Worm (Caenorhabditis elegans) whole organism, mixed stage, embryonic: Measurements from ENCODE around the gene C24D10.6.

ENCODE experiments used
- M03D4.4 ChIP-seq: sonication (generic microtip); optimal IDR thresholded peaks from 2 replicates; lab custom pipeline; 2017; ENCODE audit warnings: mild to moderate bottlenecking, missing genetic modification characterization, missing compliant biosample characterization
- bed-3 ChIP-seq: fragments of 200-800 bp; sonication (Bioruptor generic); optimal IDR thresholded peaks from 3 replicates; lab custom pipeline; 2018; ENCODE audit warnings: mild to moderate bottlenecking, missing genetic modification characterization, moderate library complexity, missing compliant biosample characterization
- blmp-1 ChIP-seq: fragments of 150-350 bp; optimal IDR thresholded peaks from 2 replicates; lab custom pipeline; 2014; ENCODE audit warnings: missing biosample characterization, missing genetic modification characterization
- ceh-39 ChIP-seq: fragments of 150-350 bp; optimal IDR thresholded peaks from 2 replicates; lab custom pipeline; 2014; ENCODE audit warnings: missing biosample characterization, missing genetic modification characterization
- ceh-43 ChIP-seq: fragments of 200-800 bp; sonication (Bioruptor generic); optimal IDR thresholded peaks from 2 replicates; lab custom pipeline; 2018; ENCODE audit warnings: mild to moderate bottlenecking, missing genetic modification characterization, moderate library complexity, missing compliant biosample characterization
- ceh-83 ChIP-seq: fragments of 200-800 bp; sonication (Bioruptor generic); optimal IDR thresholded peaks from 2 replicates; lab custom pipeline; 2018; ENCODE audit warnings: mild to moderate bottlenecking, missing genetic modification characterization, missing compliant biosample characterization
- ces-1 ChIP-seq: fragments of 150-350 bp; optimal IDR thresholded peaks from 2 replicates; lab custom pipeline; 2014; ENCODE audit warnings: missing biosample characterization, missing genetic modification reagents, missing genetic modification characterization
- cnd-1 ChIP-seq: fragments of 200-800 bp; sonication (Bioruptor generic); optimal IDR thresholded peaks from 2 replicates; lab custom pipeline; 2018; ENCODE audit warnings: mild to moderate bottlenecking, missing genetic modification characterization, missing compliant biosample characterization
- drap-1 ChIP-seq: fragments of 200-800 bp; sonication (Bioruptor generic); optimal IDR thresholded peaks from 3 replicates; lab custom pipeline; 2018; ENCODE audit warnings: mild to moderate bottlenecking, missing genetic modification characterization, missing compliant biosample characterization
- elt-1 ChIP-seq: sonication (generic microtip); optimal IDR thresholded peaks from 2 replicates; lab custom pipeline; 2017; ENCODE audit warnings: missing genetic modification characterization, mild to moderate bottlenecking, missing compliant biosample characterization, antibody characterized with exemption, moderate library complexity, borderline replicate concordance; ENCODE audit not compliant: insufficient read depth
- elt-3 ChIP-seq: fragments of 150-350 bp; optimal IDR thresholded peaks from 2 replicates; lab custom pipeline; 2014; ENCODE audit warnings: missing biosample characterization, missing genetic modification characterization
- flh-1 ChIP-seq: fragments of 200-800 bp; sonication (Bioruptor generic); optimal IDR thresholded peaks from 2 replicates; lab custom pipeline; 2018; ENCODE audit warnings: mild to moderate bottlenecking, missing genetic modification characterization, moderate library complexity, missing compliant biosample characterization
- ham-2 ChIP-seq: fragments of 200-800 bp; sonication (Bioruptor generic); optimal IDR thresholded peaks from 2 replicates; lab custom pipeline; 2018; ENCODE audit warnings: mild to moderate bottlenecking, missing genetic modification characterization, missing compliant biosample characterization
- hlh-1 ChIP-seq: fragments of 150-350 bp; optimal IDR thresholded peaks from 2 replicates; lab custom pipeline; 2014; ENCODE audit warnings: missing biosample characterization, missing genetic modification reagents, missing genetic modification characterization
- lin-13 ChIP-seq: fragments of 150-350 bp; optimal IDR thresholded peaks from 2 replicates; lab custom pipeline; 2014; ENCODE audit warnings: missing biosample characterization, missing genetic modification characterization
- lin-32 ChIP-seq: fragments of 200-800 bp; sonication (Bioruptor generic); optimal IDR thresholded peaks from 2 replicates; lab custom pipeline; 2018; ENCODE audit warnings: mild to moderate bottlenecking, missing genetic modification characterization, missing compliant biosample characterization
- lsy-2 ChIP-seq: fragments of 150-350 bp; optimal IDR thresholded peaks from 2 replicates; lab custom pipeline; 2014; ENCODE audit warnings: missing biosample characterization, missing genetic modification characterization
- mab-5 ChIP-seq: fragments of 150-350 bp; optimal IDR thresholded peaks from 2 replicates; lab custom pipeline; 2014; ENCODE audit warnings: missing biosample characterization, missing genetic modification characterization
- mep-1 ChIP-seq: fragments of 150-350 bp; optimal IDR thresholded peaks from 2 replicates; lab custom pipeline; 2017; ENCODE audit warnings: missing biosample characterization, missing genetic modification reagents, missing genetic modification characterization, inconsistent platforms
- nhr-12 ChIP-seq: fragments of 150-350 bp; optimal IDR thresholded peaks from 2 replicates; lab custom pipeline; 2014; ENCODE audit warnings: missing biosample characterization, missing genetic modification characterization
- nhr-2 ChIP-seq: fragments of 150-350 bp; optimal IDR thresholded peaks from 2 replicates; lab custom pipeline; 2014; ENCODE audit warnings: missing biosample characterization, missing genetic modification characterization
- nhr-76 ChIP-seq: sonication (generic microtip); optimal IDR thresholded peaks from 2 replicates; lab custom pipeline; 2017; ENCODE audit warnings: missing biosample characterization, missing genetic modification characterization
- pha-4 ChIP-seq: fragments of 150-350 bp; optimal IDR thresholded peaks from 2 replicates; lab custom pipeline; 2018; ENCODE audit warnings: missing biosample characterization, missing genetic modification reagents, missing genetic modification characterization
- snpc-4 ChIP-seq: fragments of 150-350 bp; optimal IDR thresholded peaks from 2 replicates; lab custom pipeline; 2014; ENCODE audit warnings: missing biosample characterization, missing genetic modification characterization
- sptf-1 ChIP-seq: sonication (generic microtip); optimal IDR thresholded peaks from 2 replicates; lab custom pipeline; 2017; ENCODE audit warnings: mild to moderate bottlenecking, missing genetic modification characterization, moderate library complexity, missing compliant biosample characterization
- unc-120 ChIP-seq: sonication (generic microtip); optimal IDR thresholded peaks from 2 replicates; lab custom pipeline; 2017; ENCODE audit warnings: missing genetic modification characterization, missing compliant biosample characterization; ENCODE audit not compliant: poor library complexity, severe bottlenecking
- unc-39 ChIP-seq: fragments of 150-350 bp; optimal IDR thresholded peaks from 2 replicates; lab custom pipeline; 2014; ENCODE audit warnings: missing biosample characterization, missing genetic modification characterization
- unc-62 ChIP-seq: fragments of 150-350 bp; optimal IDR thresholded peaks from 2 replicates; lab custom pipeline; 2014; ENCODE audit warnings: missing biosample characterization, missing genetic modification reagents, missing genetic modification characterization
- zip-8 ChIP-seq: fragments of 150-350 bp; optimal IDR thresholded peaks from 2 replicates; lab custom pipeline; 2014; ENCODE audit warnings: missing biosample characterization, missing genetic modification characterization
- ztf-11 ChIP-seq: fragments of 150-350 bp; optimal IDR thresholded peaks from 2 replicates; lab custom pipeline; 2014; ENCODE audit warnings: missing biosample characterization, missing genetic modification characterization

Gene C24D10.6

ce11 chrIV:5204573-5204972, 44.5 kb upstream of the C24D10.6 start, which contains the start of gene tni-4:
TSS of gene tni-4 (plus strand) at chrIV:5204591.
- no peak for TF ChIP-seq unc-62 (GFP tag; lab: Kevin White, UChicago)
- no peak for TF ChIP-seq nhr-2
- TF ChIP-seq ces-1, result no peak
- no peak for TF ChIP-seq cnd-1
- no peak for TF ChIP-seq unc-120
- TF ChIP-seq blmp-1 (tag; lab: Kevin White, UChicago), result no peak
- no peak for TF ChIP-seq ztf-11
- no peak for TF ChIP-seq drap-1 (GFP tag; lab: Kevin White, UChicago)
- TF ChIP-seq ham-2 (GFP tag; lab: Kevin White, UChicago), result no peak
- TF ChIP-seq lin-13 (tag; lab: Kevin White, UChicago), result no peak
- no peak for TF ChIP-seq nhr-12 (tag; lab: Kevin White, UChicago)
- no peak for TF ChIP-seq M03D4.4 (tag; lab: Kevin White, UChicago)
- TF ChIP-seq snpc-4 (tag; lab: Kevin White, UChicago), result no peak
- TF ChIP-seq zip-8 (tag; lab: Kevin White, UChicago), result no peak
- no peak for TF ChIP-seq bed-3 (GFP tag; lab: Kevin White, UChicago)
- TF ChIP-seq hlh-1 (tag; lab: Kevin White, UChicago), result no peak
- no peak for TF ChIP-seq ceh-43 (GFP tag; lab: Kevin White, UChicago)
- TF ChIP-seq pha-4 (tag; lab: Kevin White, UChicago), result no peak

- TF ChIP-seq blmp-1 (tag; lab: Kevin White, UChicago) (no peak), unc-62 (GFP tag; lab: Kevin White, UChicago) (no peak), zip-8 (tag; lab: Kevin White, UChicago) (no peak), mep-1 (tag; lab: Kevin White, UChicago) (no peak), elt-1 (tag; lab: Kevin White, UChicago) (no peak), sptf-1 (no peak), unc-39 (tag; lab: Kevin White, UChicago) (no peak), ceh-43 (GFP tag; lab: Kevin White, UChicago) (no peak)
Measured at ce11 chrIV:5202575-5202974, 42.5 kb upstream of the C24D10.6 start.

- TF ChIP-seq mab-5 (no peak), lsy-2 (tag; lab: Kevin White, UChicago) (no peak), ceh-83 (no peak), nhr-76 (tag; lab: Kevin White, UChicago) (no peak), pha-4 (tag; lab: Kevin White, UChicago) (no peak), flh-1 (no peak), drap-1 (GFP tag; lab: Kevin White, UChicago) (no peak), elt-1 (tag; lab: Kevin White, UChicago) (no peak), ces-1 (no peak), blmp-1 (tag; lab: Kevin White, UChicago) (no peak), nhr-2 (no peak), unc-62 (GFP tag; lab: Kevin White, UChicago) (no peak), nhr-12 (tag; lab: Kevin White, UChicago) (no peak), snpc-4 (tag; lab: Kevin White, UChicago) (no peak), ceh-39 (tag; lab: Kevin White, UChicago) (no peak), ceh-43 (GFP tag; lab: Kevin White, UChicago) (no peak), cnd-1 (no peak), hlh-1 (tag; lab: Kevin White, UChicago) (no peak), lin-32 (GFP tag; lab: Kevin White, UChicago) (no peak)
- TF ChIP-seq, all 35 proteins: peak for 0
Measured at ce11 chrIV:5200813-5201212, 40.8 kb upstream of the C24D10.6 start.

ce11 chrIV:5195531-5195930, 35.5 kb upstream of the C24D10.6 start, which contains the start of gene gpa-18:
TSS of gene gpa-18 (minus strand) at chrIV:5195631.
- TF ChIP-seq snpc-4 (tag; lab: Kevin White, UChicago) (no peak), M03D4.4 (tag; lab: Kevin White, UChicago) (no peak), pha-4 (tag; lab: Kevin White, UChicago) (no peak), ceh-43 (GFP tag; lab: Kevin White, UChicago) (no peak), unc-120 (no peak), ham-2 (GFP tag; lab: Kevin White, UChicago) (no peak), ztf-11 (no peak), bed-3 (GFP tag; lab: Kevin White, UChicago) (no peak), hlh-1 (tag; lab: Kevin White, UChicago) (no peak), nhr-12 (tag; lab: Kevin White, UChicago) (no peak), elt-1 (tag; lab: Kevin White, UChicago) (no peak), flh-1 (no peak), ces-1 (no peak), elt-3 (tag; lab: Kevin White, UChicago) (no peak), mep-1 (tag; lab: Kevin White, UChicago) (no peak), unc-62 (GFP tag; lab: Kevin White, UChicago) (no peak), ceh-39 (tag; lab: Kevin White, UChicago) (no peak)
